Fruit fly (Drosophila melanogaster) S2 (cell line): ENCODE data around the gene Axs.

Experiments used
- CG8478 ChIP-seq: fragments of >200 bp; optimal IDR thresholded peaks from 2 replicates; lab custom pipeline; 2018
- CTCF ChIP-seq, 2 experiments: fragments of >200 bp; optimal IDR thresholded peaks; 2 replicates each; lab custom pipeline; 2018

DNA sequence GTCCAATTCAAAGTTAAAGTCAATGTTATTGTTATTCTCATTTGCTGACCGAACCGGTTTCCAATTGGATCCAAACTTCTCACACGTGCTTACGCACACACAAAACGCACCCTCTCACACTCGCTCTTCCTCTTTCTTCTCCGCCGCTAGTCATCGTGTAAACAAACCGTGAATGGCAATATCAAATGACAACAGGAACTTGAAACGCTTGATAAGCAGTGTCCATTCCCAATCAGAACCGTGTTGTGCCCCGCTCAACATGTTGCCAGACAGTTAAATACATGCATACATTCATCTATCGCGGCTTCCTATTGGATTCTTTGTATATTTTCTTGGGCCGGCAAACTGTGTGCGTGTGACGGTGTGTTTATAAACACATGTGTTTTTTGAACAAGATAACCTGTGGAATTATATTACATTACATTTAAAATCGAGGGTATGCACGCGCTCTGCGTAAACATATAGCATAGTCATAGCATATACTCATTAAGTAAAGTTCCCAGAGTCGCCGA lies 27.9 kb downstream of the Axs start:
- TF ChIP-seq CG8478 (lab: Kevin White, UChicago) (no peak), CTCF (optimal IDR thresholded peaks at IDR 0.05; lab: Kevin White, UChicago) (no peak)
